Worm (Caenorhabditis elegans): Measurements from ENCODE around the gene C14B9.10.

C14B9.10 gene

ce11 chrIII:8098116-8098515 lies 32.5 kb upstream of the C14B9.10 start, which contains the start of gene K06H7.8:
Gene K06H7.8, minus strand, starts transcription at chrIII:8098216.
- TF ChIP-seq ets-5 (GFP tag; IDR thresholded peaks at IDR 0.05), result no peak
- TF ChIP-seq aha-1 (tag; optimal IDR thresholded peaks at IDR 0.05), result no peak
- no peak for TF ChIP-seq ztf-4 (tag; optimal IDR thresholded peaks at IDR 0.05)
- no peak for TF ChIP-seq ceh-88 (GFP tag; IDR thresholded peaks at IDR 0.05)
- no peak for TF ChIP-seq mab-9 (GFP tag; IDR thresholded peaks at IDR 0.05)
- no peak for TF ChIP-seq lsy-2 (tag; optimal IDR thresholded peaks at IDR 0.05)
- TF ChIP-seq alr-1 (tag; optimal IDR thresholded peaks at IDR 0.05; ENCODE audit: borderline replicate concordance), result no peak
- TF ChIP-seq nhr-20 (tag; optimal IDR thresholded peaks at IDR 0.05), result no peak
- TF ChIP-seq nhr-47 (tag; optimal IDR thresholded peaks at IDR 0.05), result no peak
- TF ChIP-seq C16A3.4 (tag; optimal IDR thresholded peaks at IDR 0.05), result no peak
- TF ChIP-seq zag-1 (tag; optimal IDR thresholded peaks at IDR 0.05), result no peak
- no peak for TF ChIP-seq nhr-12 (tag; optimal IDR thresholded peaks at IDR 0.05)
- TF ChIP-seq unc-98 (GFP tag; IDR thresholded peaks at IDR 0.05), result no peak
- no peak for TF ChIP-seq aly-2 (tag; optimal IDR thresholded peaks at IDR 0.05)
- no peak for TF ChIP-seq tbx-2 (tag; optimal IDR thresholded peaks at IDR 0.05)
- no peak for TF ChIP-seq tlp-1 (tag; optimal IDR thresholded peaks at IDR 0.05)
- no peak for TF ChIP-seq rnt-1 (tag; optimal IDR thresholded peaks at IDR 0.05)

ce11 chrIII:8099022-8099421 lies 31.6 kb upstream of the C14B9.10 start, which contains the start of gene K06H7.1:
Gene K06H7.1, plus strand, starts transcription at chrIII:8099322.
- no peak for TF ChIP-seq nhr-90 (tag; optimal IDR thresholded peaks at IDR 0.05; ENCODE audit: poor library complexity)
- no peak for TF ChIP-seq efl-1 (optimal IDR thresholded peaks at IDR 0.05)
- TF ChIP-seq efl-1 (GFP tag; optimal IDR thresholded peaks at IDR 0.05 in 1 of 2), result peak in 1 of 2 experiments; percentile 3

- TF ChIP-seq lin-35 (GFP tag; optimal IDR thresholded peaks at IDR 0.05), result peak; percentile 72 to 91
- no peak for TF ChIP-seq efl-3 (GFP tag; optimal IDR thresholded peaks at IDR 0.05)
- no peak for TF ChIP-seq elt-2 (tag; optimal IDR thresholded peaks at IDR 0.05)
- TF ChIP-seq efl-1 (optimal IDR thresholded peaks at IDR 0.05), result peak; percentile 81 to 89
- TF ChIP-seq efl-1 (GFP tag; optimal IDR thresholded peaks at IDR 0.05 in 1 of 2), result peak; percentile 84 to 98
- no peak for TF ChIP-seq pqm-1 (tag; optimal IDR thresholded peaks at IDR 0.05)
- TF ChIP-seq lin-14 (GFP tag; optimal IDR thresholded peaks at IDR 0.05), result peak; percentile 14
- no peak for TF ChIP-seq nhr-76 (tag; optimal IDR thresholded peaks at IDR 0.05)
- TF ChIP-seq F16B12.6 (tag; optimal IDR thresholded peaks at IDR 0.05), result peak; percentile 15
- peak; percentile 26 for TF ChIP-seq blmp-1 (tag; optimal IDR thresholded peaks at IDR 0.05)
- TF ChIP-seq nhr-20 (tag; optimal IDR thresholded peaks at IDR 0.05), result peak; percentile 22
- TF ChIP-seq jun-1 (tag; optimal IDR thresholded peaks at IDR 0.05), result no peak
- peak; percentile 19 for TF ChIP-seq mep-1 (tag; optimal IDR thresholded peaks at IDR 0.05)
- TF ChIP-seq rnt-1 (tag; optimal IDR thresholded peaks at IDR 0.05), result peak; percentile 33
- TF ChIP-seq xbp-1 (tag; optimal IDR thresholded peaks at IDR 0.05), result peak; percentile 18
- peak in 1 of 3 experiments; percentile 25 for TF ChIP-seq ceh-82 (tag; optimal IDR thresholded peaks at IDR 0.05)
- peak; percentile 50 for TF ChIP-seq snu-23 (GFP tag; optimal IDR thresholded peaks at IDR 0.05)
- peak; percentile 79 to 86 (median 82) for TF ChIP-seq dpl-1 (GFP tag; optimal IDR thresholded peaks at IDR 0.05)
- TF ChIP-seq nhr-85 (tag), result peak; percentile 46
- peak; percentile 43 to 68 for TF ChIP-seq lsy-2 (tag; optimal IDR thresholded peaks at IDR 0.05)
- TF ChIP-seq nhr-47 (tag; optimal IDR thresholded peaks at IDR 0.05), result peak; percentile 29
- TF ChIP-seq nhr-28 (tag; optimal IDR thresholded peaks at IDR 0.05), result no peak
- TF ChIP-seq elt-3 (tag; optimal IDR thresholded peaks at IDR 0.05), result no peak
- TF ChIP-seq pax-3 (tag; optimal IDR thresholded peaks at IDR 0.05), result no peak
- TF ChIP-seq fkh-8 (tag; optimal IDR thresholded peaks at IDR 0.05), result no peak
- no peak for TF ChIP-seq ztf-11 (tag; optimal IDR thresholded peaks at IDR 0.05)
- TF ChIP-seq nhr-71 (tag; optimal IDR thresholded peaks at IDR 0.05), result peak; percentile 35
- peak in 1 of 2 experiments; percentile 2 for TF ChIP-seq mdl-1 (tag; optimal IDR thresholded peaks at IDR 0.05)
- TF ChIP-seq nhr-77 (tag; optimal IDR thresholded peaks at IDR 0.05), result no peak
- TF ChIP-seq ztf-4 (tag; optimal IDR thresholded peaks at IDR 0.05), result no peak
- no peak for TF ChIP-seq zag-1 (tag; optimal IDR thresholded peaks at IDR 0.05)
Measured at ce11 chrIII:8100960-8101359, 29.7 kb upstream of the C14B9.10 start, which contains the start of gene plk-1. Gene plk-1, plus strand, starts transcription at chrIII:8101348.

Data from whole organism, L1 larva.